Fruit fly (Drosophila melanogaster): ENCODE measurements around the gene Prx6a.

Prx6a gene

dm6 chr2L:2861885-2862620, 16.0 kb downstream of the Prx6a start (continued):
- peak; percentile 20 for TF ChIP-seq CG3163 (GFP tag; optimal IDR thresholded peaks at IDR 0.05)
- TF ChIP-seq cg (GFP tag; optimal IDR thresholded peaks at IDR 0.05), result no peak
- TF ChIP-seq sug (tag; optimal IDR thresholded peaks at IDR 0.05), result peak; percentile 31
- TF ChIP-seq caup (GFP tag; optimal IDR thresholded peaks at IDR 0.05; ENCODE audit: severe bottlenecking), result peak; percentile 42
- TF ChIP-seq Atf6 (GFP tag; IDR thresholded peaks at IDR 0.05), result peak; percentile 51; the same call in 1 of the 2 replicates
- peak; percentile 55 for TF ChIP-seq zf30C (GFP tag; optimal IDR thresholded peaks at IDR 0.05)
- TF ChIP-seq Deaf1 (tag; optimal IDR thresholded peaks at IDR 0.05), result peak; percentile 76
- TF ChIP-seq CG13894 (tag; optimal IDR thresholded peaks at IDR 0.05), result peak; percentile 25
- TF ChIP-seq CG13287 (GFP tag; IDR thresholded peaks at IDR 0.05; ENCODE audit: partially characterized antibody), result peak; percentile 64

- no peak for TF ChIP-seq sc (optimal IDR thresholded peaks at IDR 0.05)
- no peak for TF ChIP-seq sc (GFP tag; optimal IDR thresholded peaks at IDR 0.05)
- no peak for TF ChIP-seq CG5245 (GFP tag; optimal IDR thresholded peaks at IDR 0.05)
- peak; percentile 71 for TF ChIP-seq sens (GFP tag)
- TF ChIP-seq Fer2 (tag; optimal IDR thresholded peaks at IDR 0.05), result no peak
- peak; percentile 47 for TF ChIP-seq CG15601 (tag; optimal IDR thresholded peaks at IDR 0.05)
- TF ChIP-seq CG42726 (GFP tag; IDR thresholded peaks at IDR 0.05; ENCODE audit: partially characterized antibody), result no peak
- no peak for TF ChIP-seq usp (GFP tag; optimal IDR thresholded peaks at IDR 0.05)
- TF ChIP-seq CG6175 (GFP tag; IDR thresholded peaks at IDR 0.05), result no peak
- no peak for TF ChIP-seq dpn (GFP tag; optimal IDR thresholded peaks at IDR 0.05)
- TF ChIP-seq Hmx (GFP tag; optimal IDR thresholded peaks at IDR 0.05), result no peak
- TF ChIP-seq H2.0 (GFP tag; IDR thresholded peaks at IDR 0.05), result no peak
- peak; percentile 40 for TF ChIP-seq odd (GFP tag; optimal IDR thresholded peaks at IDR 0.05)
- TF ChIP-seq CG9876 (GFP tag; optimal IDR thresholded peaks at IDR 0.05), result no peak
- TF ChIP-seq CG13296 (GFP tag; optimal IDR thresholded peaks at IDR 0.05), result peak; percentile 35
- TF ChIP-seq ssp (GFP tag; IDR thresholded peaks at IDR 0.05), result no peak
- TF ChIP-seq CG2120 (GFP tag; optimal IDR thresholded peaks at IDR 0.05), result no peak
- peak; percentile 57 for TF ChIP-seq sob (GFP tag; IDR thresholded peaks at IDR 0.05)
- TF ChIP-seq scrt (GFP tag; optimal IDR thresholded peaks at IDR 0.05), result peak; percentile 2
- TF ChIP-seq mam (GFP tag; optimal IDR thresholded peaks at IDR 0.05), result no peak
- no peak for TF ChIP-seq chn (GFP tag; optimal IDR thresholded peaks at IDR 0.05)
- no peak for TF ChIP-seq CG6683 (GFP tag; optimal IDR thresholded peaks at IDR 0.05)
- TF ChIP-seq Aef1 (GFP tag; IDR thresholded peaks at IDR 0.05), result no peak
- no peak for TF ChIP-seq D19A (tag; optimal IDR thresholded peaks at IDR 0.05)
- no peak for TF ChIP-seq CG15514 (GFP tag; optimal IDR thresholded peaks at IDR 0.05)
- TF ChIP-seq CG12942 (GFP tag; optimal IDR thresholded peaks at IDR 0.05), result no peak
- TF ChIP-seq cwo (GFP tag; optimal IDR thresholded peaks at IDR 0.05), result no peak
- peak; percentile 38 for TF ChIP-seq CG34376 (GFP tag; optimal IDR thresholded peaks at IDR 0.05)
- TF ChIP-seq NK7.1 (GFP tag; optimal IDR thresholded peaks at IDR 0.05), result no peak
- no peak for TF ChIP-seq disco-r (GFP tag; optimal IDR thresholded peaks at IDR 0.05)
- no peak for TF ChIP-seq MBD-R2 (GFP tag; IDR thresholded peaks at IDR 0.05)
- TF ChIP-seq CG9437 (GFP tag; optimal IDR thresholded peaks at IDR 0.05), result no peak
- TF ChIP-seq CG10979 (tag; optimal IDR thresholded peaks at IDR 0.05), result no peak
- TF ChIP-seq pzg (GFP tag; optimal IDR thresholded peaks at IDR 0.05), result no peak
- no peak for TF ChIP-seq kay (GFP tag; optimal IDR thresholded peaks at IDR 0.05)
- TF ChIP-seq sisA (GFP tag; IDR thresholded peaks at IDR 0.05), result no peak
- no peak for TF ChIP-seq ken (GFP tag; IDR thresholded peaks at IDR 0.05)
- no peak for TF ChIP-seq CG7987 (GFP tag; optimal IDR thresholded peaks at IDR 0.05)
- no peak for TF ChIP-seq CG14050 (GFP tag; IDR thresholded peaks at IDR 0.05)
These were observed 16.7 kb downstream of the Prx6a start for dm6 chr2L:2861140-2861884.
